Worm (Caenorhabditis elegans) whole organism, early embryonic: ENCODE results near the gene slo-2.

Experiments
- F13C5.2 ChIP-seq: sonication (generic microtip); optimal IDR thresholded peaks from 2 replicates; lab custom pipeline; 2017; ENCODE audit warnings: mild to moderate bottlenecking, missing genetic modification characterization, inconsistent platforms, missing compliant biosample characterization
- ama-1 ChIP-seq: fragments of 150-350 bp; optimal IDR thresholded peaks from 2 replicates; lab custom pipeline; 2014
- ceh-13 ChIP-seq: fragments of 200-800 bp; sonication (Bioruptor generic); optimal IDR thresholded peaks from 2 replicates; lab custom pipeline; 2018; ENCODE audit warnings: mild to moderate bottlenecking, missing genetic modification characterization, missing compliant biosample characterization
- ceh-36 ChIP-seq: sonication (generic microtip); optimal IDR thresholded peaks from 2 replicates; lab custom pipeline; 2016; ENCODE audit warnings: missing genetic modification characterization, inconsistent platforms, missing compliant biosample characterization
- flt-1 ChIP-seq: fragments of 200-800 bp; sonication (Bioruptor generic); IDR thresholded peaks from 2 replicates; pipeline ENCODE4 v1.3.6; 2022; ENCODE audit warnings: missing genetic modification characterization, missing compliant biosample characterization
- hmbx-1 ChIP-seq: sonication (generic microtip); optimal IDR thresholded peaks from 2 replicates; lab custom pipeline; 2016; ENCODE audit warnings: mild to moderate bottlenecking, missing genetic modification characterization, missing compliant biosample characterization
- hmg-4 ChIP-seq: fragments of 200-800 bp; sonication (Bioruptor generic); optimal IDR thresholded peaks from 2 replicates; lab custom pipeline; 2018; ENCODE audit warnings: mild to moderate bottlenecking, missing genetic modification characterization, missing compliant biosample characterization
- hnd-1 ChIP-seq: sonication (generic microtip); optimal IDR thresholded peaks from 2 replicates; lab custom pipeline; 2016; ENCODE audit warnings: missing genetic modification characterization, missing compliant biosample characterization
- sea-1 ChIP-seq: fragments of 200-800 bp; sonication (Bioruptor generic); conservative IDR thresholded peaks from 2 replicates; pipeline ENCODE4 v1.3.6; 2022; ENCODE audit warnings: missing genetic modification characterization, missing compliant biosample characterization
- tbx-37 ChIP-seq: fragments of 200-800 bp; sonication (Bioruptor generic); conservative IDR thresholded peaks from 2 replicates; pipeline ENCODE4 v1.3.6; 2022; ENCODE audit warnings: missing genetic modification reagents, missing genetic modification characterization, missing compliant biosample characterization
- tra-4 ChIP-seq: sonication (generic microtip); optimal IDR thresholded peaks from 2 replicates; lab custom pipeline; 2017; ENCODE audit warnings: missing genetic modification characterization, missing compliant biosample characterization

ce11 chrX:11377370-11377769, 28.4 kb downstream of the slo-2 start, which contains the start of gene tni-1:
- TF ChIP-seq hnd-1 (tag; lab: Kevin White, UChicago), result no peak
- TF ChIP-seq ama-1, result no peak
- TF ChIP-seq hmg-4 (GFP tag; lab: Kevin White, UChicago), result no peak
- no peak for TF ChIP-seq hmbx-1 (tag; lab: Kevin White, UChicago)
- TF ChIP-seq sea-1 (GFP tag; lab: Robert Waterston, UW), result no peak
- TF ChIP-seq tra-4 (tag; lab: Kevin White, UChicago), result no peak
- no peak for TF ChIP-seq F13C5.2 (tag; lab: Kevin White, UChicago)
- no peak for TF ChIP-seq flt-1
- TF ChIP-seq ceh-13, result no peak
- TF ChIP-seq tbx-37 (GFP tag; lab: Robert Waterston, UW), result no peak
- no peak for TF ChIP-seq ceh-36 (tag; lab: Kevin White, UChicago)
